Worm (Caenorhabditis elegans): ENCODE results near the gene C31B8.12.
"Not testable (repeated sequence)": the region's sequence is repeated elsewhere in the genome, so short reads cannot be mapped to it uniquely, and the experiment has no call there.

C31B8.12 gene

DNA sequence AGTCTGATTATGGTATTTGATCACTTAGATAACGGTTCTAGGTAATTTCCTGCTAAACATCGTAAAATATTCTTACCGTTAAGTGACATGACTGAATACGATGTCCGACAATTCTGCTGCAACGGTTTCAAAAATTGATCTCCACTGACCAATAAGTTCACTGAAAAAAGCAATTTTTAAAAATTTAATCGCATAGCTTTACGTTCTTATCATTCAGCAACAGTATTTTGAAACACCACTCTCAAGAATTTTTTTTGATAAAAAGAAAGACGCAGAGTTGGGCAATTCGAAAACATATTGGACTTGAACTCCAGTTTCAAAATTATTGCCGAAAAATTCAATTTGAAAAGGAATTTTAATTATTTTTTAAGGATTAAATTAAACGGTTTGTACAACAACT, at the start of gene C31B8.12:
Gene C31B8.12, minus strand, starts transcription at position 101 of the 400 bp plus-strand sequence.
- no peak for TF ChIP-seq aly-1 (tag; optimal IDR thresholded peaks at IDR 0.05)
- TF ChIP-seq hmg-4 (GFP tag; optimal IDR thresholded peaks at IDR 0.05) = no peak
- no peak for TF ChIP-seq ets-7 (tag; optimal IDR thresholded peaks at IDR 0.05)
- no peak for TF ChIP-seq sea-1 (GFP tag; conservative IDR thresholded peaks at IDR 0.05)
- TF ChIP-seq tra-4 (tag; optimal IDR thresholded peaks at IDR 0.05) = no peak
- no peak for TF ChIP-seq hmbx-1 (tag; optimal IDR thresholded peaks at IDR 0.05)
- TF ChIP-seq F13C5.2 (tag; optimal IDR thresholded peaks at IDR 0.05) = no peak
- TF ChIP-seq ceh-13 (GFP tag; optimal IDR thresholded peaks at IDR 0.05) = no peak
- no peak for TF ChIP-seq flt-1 (GFP tag; IDR thresholded peaks at IDR 0.05)

DNA sequence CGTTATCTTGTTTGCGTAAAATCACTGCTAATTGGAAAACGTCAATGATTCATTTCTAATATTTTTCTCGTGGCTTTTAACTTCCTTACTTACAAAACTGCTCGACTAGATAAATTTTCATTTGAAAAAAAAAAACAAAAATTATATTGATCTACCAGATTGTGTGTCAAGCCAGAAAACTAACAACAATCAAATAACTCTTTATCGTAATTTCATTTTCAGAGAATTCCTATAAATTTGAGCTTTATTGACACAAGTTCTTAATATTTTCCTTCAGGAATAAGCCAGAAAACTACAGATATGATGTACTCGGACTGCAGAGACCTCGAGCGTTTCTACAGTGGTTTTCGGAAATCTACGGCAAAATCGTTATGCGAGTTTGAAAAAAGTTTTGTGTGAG, 48.8 kb upstream of the C31B8.12 start, which contains the start of gene srw-124:
Gene srw-124, plus strand, starts transcription at position 301 of the 400 bp plus-strand sequence.
- TF ChIP-seq aly-1 (tag; optimal IDR thresholded peaks at IDR 0.05) (no peak), ceh-36 (tag; optimal IDR thresholded peaks at IDR 0.05) (no peak), ama-1 (optimal IDR thresholded peaks at IDR 0.05) (no peak), hmbx-1 (tag; optimal IDR thresholded peaks at IDR 0.05) (no peak), hnd-1 (tag; optimal IDR thresholded peaks at IDR 0.05) (no peak), flt-1 (GFP tag; IDR thresholded peaks at IDR 0.05) (no peak), tbx-11 (GFP tag; IDR thresholded peaks at IDR 0.05) (no peak), hmg-4 (GFP tag; optimal IDR thresholded peaks at IDR 0.05) (no peak), ets-7 (tag; optimal IDR thresholded peaks at IDR 0.05) (no peak), F13C5.2 (tag; optimal IDR thresholded peaks at IDR 0.05) (no peak), tra-4 (tag; optimal IDR thresholded peaks at IDR 0.05) (no peak)

DNA sequence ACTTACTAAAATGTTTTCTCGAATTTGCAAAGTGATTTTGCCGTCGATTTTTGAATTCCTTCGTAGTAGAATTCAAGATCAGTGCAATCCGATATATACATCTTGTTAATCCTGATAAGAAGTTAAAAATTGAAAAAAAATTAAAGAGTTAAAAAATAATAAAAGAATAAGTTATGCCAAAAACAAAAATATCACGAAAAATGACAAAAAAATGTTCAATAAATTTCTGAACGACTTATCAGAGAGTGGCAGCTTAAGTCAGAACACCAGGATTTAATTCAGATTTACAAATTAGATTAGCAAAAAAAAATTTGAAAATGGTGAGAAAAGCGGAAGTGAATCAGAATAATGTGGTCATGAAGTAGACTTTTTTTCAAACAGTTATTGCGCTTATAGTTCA, 47.8 kb upstream of the C31B8.12 start, which contains the start of gene srw-123:
Gene srw-123, minus strand, starts transcription at position 101 of the 400 bp plus-strand sequence.
- not testable (repeated sequence) for TF ChIP-seq hmbx-1, aly-1, hnd-1 (tag; optimal IDR thresholded peaks at IDR 0.05)

ce11 chrV:2971307-2971999, 44.0 kb upstream of the C31B8.12 start, which contains the start of gene srw-129:
TSS of gene srw-129 (plus strand) at chrV:2971949.
- TF ChIP-seq ceh-13 (GFP tag; optimal IDR thresholded peaks at IDR 0.05) = no peak
- no peak for TF ChIP-seq tbx-37 (GFP tag; conservative IDR thresholded peaks at IDR 0.05)
- TF ChIP-seq aly-1 (tag; optimal IDR thresholded peaks at IDR 0.05) = no peak
- TF ChIP-seq tbx-11 (GFP tag; IDR thresholded peaks at IDR 0.05) = no peak
- TF ChIP-seq sea-1 (GFP tag; conservative IDR thresholded peaks at IDR 0.05) = no peak
- TF ChIP-seq F13C5.2 (tag; optimal IDR thresholded peaks at IDR 0.05) = no peak
- no peak for TF ChIP-seq hmg-4 (GFP tag; optimal IDR thresholded peaks at IDR 0.05)
- no peak for TF ChIP-seq flt-1 (GFP tag; IDR thresholded peaks at IDR 0.05)
- TF ChIP-seq ama-1 (optimal IDR thresholded peaks at IDR 0.05) = no peak
- TF ChIP-seq ets-7 (tag; optimal IDR thresholded peaks at IDR 0.05) = no peak
- TF ChIP-seq hnd-1 (tag; optimal IDR thresholded peaks at IDR 0.05) = no peak
- TF ChIP-seq scrt-1 (GFP tag; IDR thresholded peaks at IDR 0.05) = no peak
- TF ChIP-seq ceh-36 (tag; optimal IDR thresholded peaks at IDR 0.05) = no peak

ce11 chrV:2964786-2965185, 37.3 kb upstream of the C31B8.12 start, which contains the start of gene srh-88:
TSS of gene srh-88 (minus strand) at chrV:2964886.
- TF ChIP-seq scrt-1 (GFP tag; IDR thresholded peaks at IDR 0.05) (no peak), tra-4 (tag; optimal IDR thresholded peaks at IDR 0.05) (no peak), ceh-36 (tag; optimal IDR thresholded peaks at IDR 0.05) (no peak), hmbx-1 (tag; optimal IDR thresholded peaks at IDR 0.05) (no peak), ceh-13 (GFP tag; optimal IDR thresholded peaks at IDR 0.05) (no peak), B0310.2 (tag; optimal IDR thresholded peaks at IDR 0.05) (no peak), ama-1 (optimal IDR thresholded peaks at IDR 0.05) (no peak), tbx-37 (GFP tag; conservative IDR thresholded peaks at IDR 0.05) (no peak), sea-1 (GFP tag; conservative IDR thresholded peaks at IDR 0.05) (no peak), aly-1 (tag; optimal IDR thresholded peaks at IDR 0.05) (no peak), ets-7 (tag; optimal IDR thresholded peaks at IDR 0.05) (no peak), F13C5.2 (tag; optimal IDR thresholded peaks at IDR 0.05) (no peak), hnd-1 (tag; optimal IDR thresholded peaks at IDR 0.05) (no peak)

DNA sequence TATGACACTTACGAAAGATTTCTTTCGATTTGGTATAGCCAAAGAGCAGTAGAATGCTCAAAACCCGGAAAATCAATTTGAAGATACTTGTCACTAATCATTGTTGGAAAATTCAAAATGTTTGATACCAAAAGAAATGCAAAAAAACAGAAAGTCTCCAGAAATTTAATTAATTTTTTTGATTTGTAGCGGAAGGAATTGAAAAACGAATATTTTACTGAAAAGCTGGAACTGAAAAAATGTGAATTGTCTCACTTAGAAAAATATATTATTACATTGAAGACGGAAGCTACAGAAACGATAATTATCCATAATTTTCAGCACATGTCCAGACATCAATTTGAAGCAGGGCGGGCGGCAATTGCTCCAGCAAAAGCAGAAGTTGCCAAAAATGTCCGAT, 35.5 kb upstream of the C31B8.12 start, which contains the start of gene srw-138:
Gene srw-138, minus strand, starts transcription at position 101 of the 400 bp plus-strand sequence.
- TF ChIP-seq hmbx-1 (tag; optimal IDR thresholded peaks at IDR 0.05) (no peak), aly-1 (tag; optimal IDR thresholded peaks at IDR 0.05) (no peak), ceh-36 (tag; optimal IDR thresholded peaks at IDR 0.05) (no peak)

DNA sequence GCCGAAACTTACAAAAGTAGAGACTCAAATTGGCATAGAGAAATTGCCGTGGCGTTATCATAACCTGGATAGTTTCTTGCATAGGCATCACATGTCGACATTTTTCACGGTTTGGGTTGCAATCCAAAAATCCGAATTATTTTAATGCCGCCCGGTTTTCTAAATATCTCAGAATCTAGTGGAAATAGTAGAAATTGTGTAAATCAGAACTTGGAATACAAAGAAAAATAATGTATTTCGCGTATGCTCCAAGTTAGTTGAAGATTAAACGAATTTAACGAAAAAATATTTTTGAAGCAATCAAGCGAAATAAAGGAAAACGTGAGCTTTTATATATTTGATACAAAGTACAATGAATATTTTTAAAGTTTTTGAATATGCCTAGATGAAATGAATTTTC, 33.4 kb upstream of the C31B8.12 start, which contains the start of gene srw-144:
Gene srw-144, minus strand, starts transcription at position 101 of the 400 bp plus-strand sequence.
- TF ChIP-seq ets-7 (tag; optimal IDR thresholded peaks at IDR 0.05) (no peak), pes-1 (GFP tag; IDR thresholded peaks at IDR 0.05) (no peak), F13C5.2 (tag; optimal IDR thresholded peaks at IDR 0.05) (no peak)

DNA sequence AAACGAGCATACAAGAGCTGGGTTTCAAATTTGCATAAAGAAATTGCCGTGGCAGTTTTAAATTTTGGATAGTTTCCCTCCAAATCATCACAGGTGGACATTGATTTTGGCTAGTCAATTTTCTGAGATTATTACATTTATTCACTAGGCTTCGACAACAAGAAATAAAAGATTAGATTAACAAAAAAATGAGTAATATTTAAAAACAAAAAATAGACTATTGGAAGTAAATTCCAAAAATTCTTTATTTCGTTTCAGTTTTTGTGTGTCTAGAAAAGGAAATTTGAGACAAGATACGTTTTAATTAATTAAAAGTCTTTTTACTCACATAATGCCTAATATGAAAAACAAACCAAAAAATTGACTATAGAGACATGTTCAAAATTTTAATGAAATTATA, 30.7 kb upstream of the C31B8.12 start, which contains the start of gene srw-142:
Gene srw-142, minus strand, starts transcription at position 101 of the 400 bp plus-strand sequence.
- TF ChIP-seq tbx-11 (GFP tag; IDR thresholded peaks at IDR 0.05) (no peak), hnd-1 (tag; optimal IDR thresholded peaks at IDR 0.05) (no peak), pes-1 (GFP tag; IDR thresholded peaks at IDR 0.05) (no peak), hmg-4 (GFP tag; optimal IDR thresholded peaks at IDR 0.05) (no peak), ama-1 (optimal IDR thresholded peaks at IDR 0.05) (no peak), ets-7 (tag; optimal IDR thresholded peaks at IDR 0.05) (no peak), flt-1 (GFP tag; IDR thresholded peaks at IDR 0.05) (no peak), ceh-13 (GFP tag; optimal IDR thresholded peaks at IDR 0.05) (no peak), tra-4 (tag; optimal IDR thresholded peaks at IDR 0.05) (no peak), B0310.2 (tag; optimal IDR thresholded peaks at IDR 0.05) (no peak), tbx-37 (GFP tag; conservative IDR thresholded peaks at IDR 0.05) (no peak), sea-1 (GFP tag; conservative IDR thresholded peaks at IDR 0.05) (no peak), scrt-1 (GFP tag; IDR thresholded peaks at IDR 0.05) (no peak), ceh-36 (tag; optimal IDR thresholded peaks at IDR 0.05) (no peak), hmbx-1 (tag; optimal IDR thresholded peaks at IDR 0.05) (no peak), F13C5.2 (tag; optimal IDR thresholded peaks at IDR 0.05) (no peak), aly-1 (tag; optimal IDR thresholded peaks at IDR 0.05) (no peak)

Data from whole organism, early embryonic.